Worm (Caenorhabditis elegans) whole organism, L2 larva: ENCODE results near the gene C01G10.9.

Experiments
- F13H6.1 ChIP-seq: sonication (generic microtip); optimal IDR thresholded peaks from 2 replicates; lab custom pipeline; 2016; ENCODE audit warnings: missing genetic modification characterization, missing compliant biosample characterization
- ZK546.5 ChIP-seq: sonication (generic microtip); optimal IDR thresholded peaks from 2 replicates; lab custom pipeline; 2017; ENCODE audit warnings: missing biosample characterization, missing genetic modification characterization
- ama-1 ChIP-seq: fragments of 150-350 bp; optimal IDR thresholded peaks from 2 replicates; lab custom pipeline; 2018; ENCODE audit warnings: inconsistent platforms
- blmp-1 ChIP-seq: sonication (generic microtip); optimal IDR thresholded peaks from 2 replicates; lab custom pipeline; 2017; ENCODE audit warnings: missing genetic modification characterization, mild to moderate bottlenecking, missing compliant biosample characterization, antibody characterized with exemption, moderate library complexity; ENCODE audit not compliant: insufficient read depth
- dmd-4 ChIP-seq: sonication (generic microtip); optimal IDR thresholded peaks from 2 replicates; lab custom pipeline; 2017; ENCODE audit warnings: missing biosample characterization, missing genetic modification characterization
- lin-11 ChIP-seq: fragments of 150-350 bp; sonication (generic microtip); optimal IDR thresholded peaks from 2 replicates; lab custom pipeline; 2014; ENCODE audit warnings: missing biosample characterization, missing genetic modification characterization, inconsistent platforms, mixed read lengths
- lin-13 ChIP-seq: fragments of 150-350 bp; optimal IDR thresholded peaks from 2 replicates; lab custom pipeline; 2014; ENCODE audit warnings: missing biosample characterization, missing genetic modification reagents, missing genetic modification characterization
- mdl-1 ChIP-seq, 2 experiments: fragments of 150-350 bp in 1 of 2; sonication (generic microtip) in 1 of 2; optimal IDR thresholded peaks; 2 replicates each; lab custom pipeline; 2017; ENCODE audit warnings: missing biosample characterization in 2 of 2, missing genetic modification characterization in 2 of 2
- nhr-11 ChIP-seq: fragments of 150-350 bp; optimal IDR thresholded peaks from 2 replicates; lab custom pipeline; 2014; ENCODE audit warnings: missing biosample characterization, missing genetic modification characterization
- nhr-237 ChIP-seq: fragments of 150-350 bp; optimal IDR thresholded peaks from 2 replicates; lab custom pipeline; 2014; ENCODE audit warnings: missing biosample characterization, missing genetic modification characterization
- unc-39 ChIP-seq: fragments of 150-350 bp; optimal IDR thresholded peaks from 2 replicates; lab custom pipeline; 2014; ENCODE audit warnings: missing biosample characterization, missing genetic modification characterization
- zag-1 ChIP-seq: fragments of 150-350 bp; optimal IDR thresholded peaks from 2 replicates; lab custom pipeline; 2014; ENCODE audit warnings: missing biosample characterization, missing genetic modification characterization

DNA sequence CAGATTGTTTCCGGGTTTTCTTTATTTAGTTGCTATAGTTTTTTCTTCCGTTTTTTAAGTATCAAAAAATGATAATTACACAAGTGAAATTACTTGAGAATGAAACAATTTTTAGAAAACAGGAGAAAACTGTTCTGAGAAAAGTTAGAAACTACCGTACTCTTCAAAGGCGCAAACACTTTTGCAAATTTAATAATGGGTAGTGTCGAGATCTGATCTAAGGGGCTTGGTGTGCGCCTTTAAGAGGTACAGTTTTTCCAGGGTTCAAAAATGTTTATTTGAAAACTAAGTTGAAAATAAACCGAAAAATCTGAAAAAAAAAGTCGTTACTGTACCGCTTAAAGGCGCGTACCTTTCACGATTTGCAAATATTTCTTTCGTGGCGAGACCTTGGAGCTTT lies 21.7 kb upstream of the C01G10.9 start:
- TF ChIP-seq ZK546.5 (tag; lab: Kevin White, UChicago) (no peak), nhr-237 (tag; lab: Kevin White, UChicago) (no peak), dmd-4 (tag; lab: Kevin White, UChicago) (no peak), nhr-11 (tag; lab: Kevin White, UChicago) (no peak), lin-11 (tag; lab: Kevin White, UChicago) (no peak), lin-13 (GFP tag; lab: Kevin White, UChicago) (no peak), blmp-1 (tag; lab: Kevin White, UChicago) (no peak), ama-1 (lab: Kevin White, UChicago) (no peak), F13H6.1 (tag; lab: Kevin White, UChicago) (no peak), zag-1 (tag; lab: Kevin White, UChicago) (no peak), unc-39 (tag; lab: Kevin White, UChicago) (no peak), mdl-1 (tag; optimal IDR thresholded peaks at IDR 0.05; lab: Kevin White, UChicago) (no peak)
